Worm (Caenorhabditis elegans) whole organism, midembryonic: ENCODE results near the gene pde-4.

ENCODE experiments used
- flt-1 ChIP-seq: fragments of 200-800 bp; sonication (Bioruptor generic); IDR thresholded peaks from 2 replicates; pipeline ENCODE4 v1.3.6; 2022; ENCODE audit warnings: missing genetic modification characterization, missing compliant biosample characterization
- med-1 ChIP-seq: sonication (generic microtip); optimal IDR thresholded peaks from 2 replicates; lab custom pipeline; 2017; ENCODE audit warnings: missing genetic modification characterization, mild to moderate bottlenecking, missing compliant biosample characterization, antibody characterized with exemption, missing genetic modification reagents; ENCODE audit not compliant: insufficient read depth
- ref-1 ChIP-seq: fragments of 200-800 bp; sonication (Bioruptor generic); conservative IDR thresholded peaks from 2 replicates; pipeline ENCODE4 v1.3.6; 2022; ENCODE audit warnings: missing genetic modification reagents, missing genetic modification characterization, missing compliant biosample characterization

- TF ChIP-seq flt-1 (GFP tag; lab: Robert Waterston, UW) = no peak
- no peak for TF ChIP-seq ref-1 (GFP tag; lab: Robert Waterston, UW)
- TF ChIP-seq med-1 (GFP tag; lab: Kevin White, UChicago) = no peak
Measured at ce11 chrII:7621513-7621912, 29.5 kb downstream of the pde-4 start.
